Worm (Caenorhabditis elegans): ENCODE data around the gene C44C10.7.
A peak's percentile ranks its signal among the peaks of the same experiment; 100 is the strongest.

The C44C10.7 gene

DNA sequence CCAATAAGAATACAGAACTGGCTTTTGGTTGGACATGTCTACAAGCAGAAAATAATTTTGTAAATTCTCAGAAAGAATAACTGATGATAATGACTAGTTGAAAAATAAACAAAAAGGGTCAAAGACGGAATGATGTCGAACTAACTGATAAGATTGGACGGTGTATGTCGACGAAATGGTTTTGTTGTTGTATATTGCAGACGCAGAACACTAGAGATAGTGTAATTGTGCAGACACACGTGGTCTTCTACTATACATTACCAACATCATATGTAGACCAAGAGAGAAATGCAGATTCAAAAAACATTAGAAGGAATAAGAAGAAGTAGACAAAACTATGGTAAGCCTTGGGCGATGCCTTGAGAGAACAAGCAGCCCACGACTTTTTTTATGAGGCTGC is 39.7 kb upstream of the C44C10.7 start, which contains the start of the genes gst-42 and D1053.2 (continued):
- TF ChIP-seq nhr-11 (tag; optimal IDR thresholded peaks at IDR 0.05) = no peak

DNA sequence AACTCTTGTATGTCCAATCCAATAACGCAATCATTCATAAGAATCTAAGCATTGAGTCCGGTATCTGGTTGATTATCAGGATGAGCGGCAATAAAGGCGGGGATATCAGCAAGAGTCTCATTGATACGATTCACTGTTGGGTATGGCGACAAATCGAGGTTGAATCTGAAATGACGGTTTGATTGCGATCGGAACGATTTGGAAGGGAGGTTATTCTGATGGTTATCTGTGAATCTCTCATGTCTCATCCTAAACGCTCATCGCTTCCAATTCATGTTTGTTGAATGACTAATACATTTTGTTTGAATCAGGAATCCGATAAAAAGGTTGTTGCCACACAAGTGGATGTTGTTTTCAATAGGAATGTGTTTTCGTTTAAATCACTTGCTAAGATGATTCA is 38.4 kb upstream of the C44C10.7 start:
- TF ChIP-seq F26F4.8 (GFP tag; conservative IDR thresholded peaks at IDR 0.05) = no peak
- TF ChIP-seq unc-62 (GFP tag; optimal IDR thresholded peaks at IDR 0.05 in 1 of 2) = peak in 1 of 2 experiments; percentile 69
- no peak for TF ChIP-seq unc-62 (tag; optimal IDR thresholded peaks at IDR 0.05)

DNA sequence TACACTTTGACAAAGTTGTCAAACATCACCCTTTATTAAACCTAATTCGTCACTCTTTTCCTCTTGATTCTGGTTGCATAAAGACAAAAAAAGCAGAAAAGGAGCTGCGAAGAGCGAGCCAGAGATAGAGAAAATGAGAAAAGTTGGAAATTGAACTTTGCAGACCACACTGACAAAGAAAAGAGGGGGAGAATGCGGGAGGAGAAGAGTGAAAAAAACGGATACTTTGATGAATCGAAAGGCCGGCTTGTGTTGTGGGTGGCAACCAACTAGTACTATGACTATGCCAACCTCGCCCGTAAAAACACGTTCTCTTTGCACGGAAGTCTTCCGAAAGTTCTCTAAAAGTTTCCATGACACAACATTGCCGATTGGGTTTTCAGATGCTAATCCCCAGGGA is 37.6 kb upstream of the C44C10.7 start:
- TF ChIP-seq unc-62 (GFP tag; optimal IDR thresholded peaks at IDR 0.05 in 1 of 2) = peak in 1 of 2 experiments; percentile 81
- TF ChIP-seq unc-62 (tag; optimal IDR thresholded peaks at IDR 0.05) = no peak
- no peak for TF ChIP-seq aly-2 (tag; optimal IDR thresholded peaks at IDR 0.05)

DNA sequence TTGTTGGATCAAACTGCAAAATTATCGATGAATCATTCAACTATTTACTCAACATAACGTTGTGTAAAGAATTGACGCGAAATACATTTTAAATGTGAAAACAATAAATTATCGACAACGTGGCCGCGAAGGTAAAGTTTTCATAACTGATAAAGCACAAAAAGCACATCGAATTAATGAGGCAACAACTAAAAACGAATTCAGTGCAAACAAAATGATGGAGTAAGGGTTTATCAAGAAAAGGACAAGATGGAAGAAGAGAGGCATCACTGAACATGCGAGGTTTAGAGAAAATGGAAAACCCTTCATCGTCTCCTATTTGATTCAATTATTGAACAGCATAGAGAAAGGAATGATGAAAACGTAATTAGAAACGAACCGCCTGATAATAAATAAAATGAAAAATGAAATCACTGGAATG is 35.7 kb upstream of the C44C10.7 start, which contains the start of gene D1053.4:
Gene D1053.4 (minus strand): TSS at position 20 of the 421 bp plus-strand sequence.
- no peak for TF ChIP-seq zag-1 (tag; optimal IDR thresholded peaks at IDR 0.05)
- TF ChIP-seq ceh-82 (tag; optimal IDR thresholded peaks at IDR 0.05) = no peak
- TF ChIP-seq mdl-1 (tag; optimal IDR thresholded peaks at IDR 0.05) = peak in 1 of 2 experiments; percentile 69
- peak; percentile 90 for TF ChIP-seq nhr-28 (tag; optimal IDR thresholded peaks at IDR 0.05)
- no peak for TF ChIP-seq cey-2 (tag; optimal IDR thresholded peaks at IDR 0.05; ENCODE audit: borderline replicate concordance, insufficient read depth)
- no peak for TF ChIP-seq rbr-2 (tag; optimal IDR thresholded peaks at IDR 0.05)
- no peak for TF ChIP-seq nhr-42 (GFP tag; IDR thresholded peaks at IDR 0.05)
- no peak for TF ChIP-seq ceh-62 (tag; optimal IDR thresholded peaks at IDR 0.05)
- no peak for TF ChIP-seq daf-19 (GFP tag; conservative IDR thresholded peaks at IDR 0.05)
- no peak for TF ChIP-seq ceh-28 (tag; optimal IDR thresholded peaks at IDR 0.05)
- no peak for TF ChIP-seq spr-3 (GFP tag; optimal IDR thresholded peaks at IDR 0.05)
- TF ChIP-seq zip-2 (tag; optimal IDR thresholded peaks at IDR 0.05) = no peak
- TF ChIP-seq nhr-25 (tag; optimal IDR thresholded peaks at IDR 0.05; ENCODE audit: borderline replicate concordance, insufficient read depth) = no peak
- no peak for TF ChIP-seq ctbp-1 (GFP tag; IDR thresholded peaks at IDR 0.05)
- TF ChIP-seq Y48G9A.11 (GFP tag; IDR thresholded peaks at IDR 0.05) = no peak
- no peak for TF ChIP-seq lin-1 (GFP tag; IDR thresholded peaks at IDR 0.05)
- TF ChIP-seq F49E8.2 (tag; optimal IDR thresholded peaks at IDR 0.05; ENCODE audit: borderline replicate concordance) = no peak
- TF ChIP-seq php-3 (GFP tag; IDR thresholded peaks at IDR 0.05) = 0 out of 2 replicates have a peak, but pooled peaks have one; percentile 44
- TF ChIP-seq Y105C5A.15 (GFP tag; IDR thresholded peaks at IDR 0.05) = no peak
- no peak for TF ChIP-seq F10B5.3 (tag; optimal IDR thresholded peaks at IDR 0.05)
- no peak for TF ChIP-seq dmd-9 (GFP tag; IDR thresholded peaks at IDR 0.05)
- TF ChIP-seq aha-1 (tag) = no peak
- no peak for TF ChIP-seq attf-4 (tag; optimal IDR thresholded peaks at IDR 0.05)
- no peak for TF ChIP-seq Y75B8A.6 (GFP tag; IDR thresholded peaks at IDR 0.05)
- peak; percentile 61 for TF ChIP-seq hlh-11 (tag; optimal IDR thresholded peaks at IDR 0.05)
- peak; percentile 69 for TF ChIP-seq pqm-1 (tag; optimal IDR thresholded peaks at IDR 0.05)
- TF ChIP-seq dmd-6 (GFP tag; IDR thresholded peaks at IDR 0.05) = no peak
- no peak for TF ChIP-seq snpc-1.2 (GFP tag; IDR thresholded peaks at IDR 0.05)
- TF ChIP-seq nhr-11 (tag; optimal IDR thresholded peaks at IDR 0.05) = no peak
- TF ChIP-seq dmd-8 (GFP tag; IDR thresholded peaks at IDR 0.05) = no peak
- TF ChIP-seq unc-39 (tag; optimal IDR thresholded peaks at IDR 0.05) = no peak
- no peak for TF ChIP-seq gei-8 (GFP tag; optimal IDR thresholded peaks at IDR 0.05)
- no peak for TF ChIP-seq nhr-6 (tag; optimal IDR thresholded peaks at IDR 0.05)
- TF ChIP-seq mes-2 (tag; optimal IDR thresholded peaks at IDR 0.05; ENCODE audit: poor library complexity, severe bottlenecking) = no peak
- TF ChIP-seq ceh-32 (tag; optimal IDR thresholded peaks at IDR 0.05; ENCODE audit: poor library complexity) = no peak
- no peak for TF ChIP-seq nhr-111 (GFP tag; optimal IDR thresholded peaks at IDR 0.05)
- TF ChIP-seq skn-1 (tag; optimal IDR thresholded peaks at IDR 0.05) = no peak
- TF ChIP-seq Y5F2A.4 (GFP tag; optimal IDR thresholded peaks at IDR 0.05) = no peak
- no peak for TF ChIP-seq nhr-76 (tag; optimal IDR thresholded peaks at IDR 0.05)
- TF ChIP-seq nhr-41 (GFP tag; IDR thresholded peaks at IDR 0.05) = no peak
- no peak for TF ChIP-seq R02D3.7 (tag; optimal IDR thresholded peaks at IDR 0.05)
- TF ChIP-seq mdt-29 (GFP tag; IDR thresholded peaks at IDR 0.05) = no peak
- no peak for TF ChIP-seq nhr-10 (tag; optimal IDR thresholded peaks at IDR 0.05)
